Worm (Caenorhabditis elegans): ENCODE measurements around the gene F38E1.10.
A peak's percentile ranks its signal among the peaks of the same experiment; 100 is the strongest.
"Not testable (repeated sequence)": the region's sequence is repeated elsewhere in the genome, so short reads cannot be mapped to it uniquely, and the experiment has no call there.

F38E1.10 gene

DNA sequence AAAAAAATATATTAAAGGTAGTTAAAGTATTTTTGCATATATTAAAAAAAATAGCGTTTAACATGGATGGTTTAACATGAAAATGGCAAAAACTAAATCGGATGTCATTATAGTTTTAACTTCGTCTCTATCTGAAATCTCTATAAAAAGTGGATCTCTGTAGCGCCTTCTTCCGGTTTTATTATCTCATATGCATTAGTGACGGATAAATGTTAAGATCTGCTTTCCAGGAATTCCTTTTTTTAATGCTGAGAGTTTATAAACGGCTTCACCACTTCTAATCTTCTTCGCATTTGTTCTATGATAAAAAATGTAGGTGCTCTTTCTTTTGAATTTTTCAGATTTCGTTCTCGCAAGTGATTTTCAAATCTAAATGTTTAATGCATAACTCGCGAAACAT lies 32.9 kb downstream of the F38E1.10 start:
- TF ChIP-seq ceh-14 (tag; optimal IDR thresholded peaks at IDR 0.05) (no peak), ceh-45 (GFP tag; IDR thresholded peaks at IDR 0.05) (no peak), nhr-232 (tag; optimal IDR thresholded peaks at IDR 0.05) (no peak), ttx-3 (tag; optimal IDR thresholded peaks at IDR 0.05) (no peak), sox-2 (GFP tag; IDR thresholded peaks at IDR 0.05) (no peak), rnt-1 (tag; optimal IDR thresholded peaks at IDR 0.05) (no peak), sdc-2 (tag; optimal IDR thresholded peaks at IDR 0.05) (no peak), pha-4 (tag; optimal IDR thresholded peaks at IDR 0.05) (no peak), unc-3 (GFP tag; conservative IDR thresholded peaks at IDR 0.05) (no peak), unc-3 (tag; optimal IDR thresholded peaks at IDR 0.05) (no peak), ceh-31 (tag; optimal IDR thresholded peaks at IDR 0.05) (no peak), nfya-1 (tag; optimal IDR thresholded peaks at IDR 0.05) (no peak), pax-1 (tag; optimal IDR thresholded peaks at IDR 0.05) (no peak), fkh-10 (GFP tag; optimal IDR thresholded peaks at IDR 0.05) (no peak), syd-9 (tag; optimal IDR thresholded peaks at IDR 0.05) (no peak), pros-1 (tag; optimal IDR thresholded peaks at IDR 0.05) (no peak)

DNA sequence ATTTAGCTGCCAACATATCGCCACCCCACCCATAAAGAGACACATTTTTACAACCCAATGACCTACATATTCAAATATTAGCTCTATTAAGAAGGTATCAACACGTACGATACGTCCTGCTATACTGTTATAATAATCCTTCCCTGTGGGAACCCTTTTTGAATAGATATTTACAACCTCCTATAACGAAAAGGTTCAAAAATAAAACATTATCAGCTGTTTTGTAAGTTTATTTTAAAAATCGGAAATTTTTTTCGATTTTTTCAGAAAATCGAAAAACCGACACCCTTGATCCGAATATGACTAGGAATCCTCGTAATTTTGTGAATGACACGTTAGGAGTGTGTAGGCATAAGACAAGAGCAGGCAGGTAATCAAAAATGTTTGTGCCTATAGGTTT lies 34.4 kb downstream of the F38E1.10 start, which contains the start of gene C08D8.7:
Gene C08D8.7, plus strand, starts transcription at position 301 of the 400 bp plus-strand sequence.
- TF ChIP-seq fax-1, ceh-48, ets-4 (tag; optimal IDR thresholded peaks at IDR 0.05): not testable (repeated sequence)

DNA sequence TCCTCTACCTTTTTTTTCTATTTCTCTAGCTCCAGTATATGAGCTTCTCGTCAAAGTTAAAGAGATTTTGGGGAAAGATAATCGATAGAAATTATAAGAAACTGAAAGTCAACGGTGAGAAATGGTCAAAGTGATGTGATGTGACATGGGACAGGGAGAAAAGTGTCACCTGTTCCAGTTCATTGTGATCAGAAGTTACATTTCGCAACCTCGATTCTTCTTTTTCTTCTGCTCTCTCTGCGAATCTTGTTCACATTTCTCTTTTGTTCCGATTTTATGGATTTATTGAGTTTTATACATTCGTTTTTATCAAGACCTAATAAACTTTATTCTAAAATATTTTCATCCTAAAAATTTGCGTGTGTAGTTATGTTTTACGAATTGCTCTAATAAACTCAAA lies 39.7 kb downstream of the F38E1.10 start:
- peak; percentile 66 for TF ChIP-seq unc-55 (GFP tag; optimal IDR thresholded peaks at IDR 0.05)
- no peak for TF ChIP-seq K02D7.2 (tag; optimal IDR thresholded peaks at IDR 0.05)
- TF ChIP-seq ceh-31 (tag; optimal IDR thresholded peaks at IDR 0.05) = no peak

DNA sequence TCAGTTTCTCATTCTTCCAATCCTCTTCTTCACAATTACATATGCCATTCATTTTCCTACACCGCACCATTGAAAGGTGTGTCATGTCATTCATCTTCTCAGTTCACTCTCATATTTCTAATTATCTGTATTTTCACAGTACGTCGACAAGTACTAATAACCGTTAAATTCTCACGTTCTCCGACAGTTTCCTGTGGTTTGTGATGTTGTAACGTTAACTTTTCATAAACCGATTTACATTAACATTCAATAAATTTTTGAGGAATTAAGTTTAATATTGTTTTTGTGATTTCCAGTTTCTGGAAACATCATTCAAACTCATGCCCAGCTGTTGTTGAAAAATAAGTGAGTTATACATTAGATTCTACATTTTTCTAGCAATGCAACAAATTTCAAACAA lies 41.0 kb downstream of the F38E1.10 start, which contains the start of gene tmd-2:
Gene tmd-2, plus strand, starts transcription at position 301 of the 400 bp plus-strand sequence.
- TF ChIP-seq ceh-30 (tag; optimal IDR thresholded peaks at IDR 0.05) (no peak), ahr-1 (tag; optimal IDR thresholded peaks at IDR 0.05) (no peak), odd-2 (tag; optimal IDR thresholded peaks at IDR 0.05) (no peak), hlh-13 (GFP tag; optimal IDR thresholded peaks at IDR 0.05) (no peak), hlh-30 (tag; optimal IDR thresholded peaks at IDR 0.05; ENCODE audit: insufficient read depth) (no peak), nfya-1 (tag; optimal IDR thresholded peaks at IDR 0.05) (no peak), T23F11.4 (GFP tag; optimal IDR thresholded peaks at IDR 0.05) (no peak), ceh-18 (tag; optimal IDR thresholded peaks at IDR 0.05) (no peak), sdc-2 (tag; optimal IDR thresholded peaks at IDR 0.05) (no peak), ceh-9 (tag; optimal IDR thresholded peaks at IDR 0.05) (no peak), unc-3 (GFP tag; conservative IDR thresholded peaks at IDR 0.05) (no peak), unc-3 (tag; optimal IDR thresholded peaks at IDR 0.05) (no peak)

DNA sequence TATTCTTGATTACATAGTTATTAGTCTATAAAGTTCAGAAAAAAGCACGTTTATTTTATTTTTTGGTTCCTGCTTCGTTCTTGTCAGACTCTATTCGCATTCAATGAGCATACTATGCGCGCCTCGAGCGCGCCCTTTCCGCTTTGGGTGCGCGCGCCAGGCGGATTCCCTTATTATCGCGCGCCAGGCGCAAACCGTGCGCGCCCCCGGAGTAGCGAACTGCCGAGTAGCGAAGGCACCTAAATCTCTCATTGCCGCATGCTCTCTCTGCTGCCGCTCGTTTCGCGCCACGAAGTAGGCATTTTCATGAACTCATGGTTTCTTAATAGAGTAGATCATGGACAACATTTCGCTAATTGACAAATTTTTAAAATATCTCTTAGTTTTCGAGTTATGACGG lies 48.2 kb downstream of the F38E1.10 start:
- no peak for TF ChIP-seq Y22D7AL.16 (tag; optimal IDR thresholded peaks at IDR 0.05)
- no peak for TF ChIP-seq tbx-2 (tag; optimal IDR thresholded peaks at IDR 0.05)
- no peak for TF ChIP-seq ceh-30 (tag; optimal IDR thresholded peaks at IDR 0.05)
- no peak for TF ChIP-seq rnt-1 (tag; optimal IDR thresholded peaks at IDR 0.05)
- TF ChIP-seq eyg-1 (tag; optimal IDR thresholded peaks at IDR 0.05) = no peak
- TF ChIP-seq mec-3 (tag; optimal IDR thresholded peaks at IDR 0.05; ENCODE audit: borderline replicate concordance) = no peak
- no peak for TF ChIP-seq ceh-31 (tag; optimal IDR thresholded peaks at IDR 0.05)
- no peak for TF ChIP-seq K09A11.1 (tag; optimal IDR thresholded peaks at IDR 0.05; ENCODE audit: insufficient read depth)
- no peak for TF ChIP-seq odd-2 (tag; optimal IDR thresholded peaks at IDR 0.05)
- no peak for TF ChIP-seq hlh-8 (tag; optimal IDR thresholded peaks at IDR 0.05)
- no peak for TF ChIP-seq ahr-1 (tag; optimal IDR thresholded peaks at IDR 0.05)
- TF ChIP-seq pros-1 (tag; optimal IDR thresholded peaks at IDR 0.05) = no peak
- TF ChIP-seq ceh-6 (GFP tag; optimal IDR thresholded peaks at IDR 0.05) = no peak
- TF ChIP-seq unc-55 (GFP tag; optimal IDR thresholded peaks at IDR 0.05) = no peak
- TF ChIP-seq ref-2 (tag; optimal IDR thresholded peaks at IDR 0.05) = no peak
- no peak for TF ChIP-seq ceh-18 (tag; optimal IDR thresholded peaks at IDR 0.05)
- no peak for TF ChIP-seq C38D4.7 (GFP tag; optimal IDR thresholded peaks at IDR 0.05)
- TF ChIP-seq pat-9 (tag; optimal IDR thresholded peaks at IDR 0.05) = no peak

Measured in whole organism, late embryonic.